Worm (Caenorhabditis elegans) whole organism, early embryonic: ENCODE measurements around the gene cept-1.

Experiments
- ama-1 ChIP-seq: fragments of 150-350 bp; optimal IDR thresholded peaks from 2 replicates; lab custom pipeline; 2014
- scrt-1 ChIP-seq: fragments of 200-800 bp; sonication (Bioruptor generic); IDR thresholded peaks from 2 replicates; pipeline ENCODE4 v1.3.6; 2022; ENCODE audit warnings: missing genetic modification characterization, missing compliant biosample characterization

DNA sequence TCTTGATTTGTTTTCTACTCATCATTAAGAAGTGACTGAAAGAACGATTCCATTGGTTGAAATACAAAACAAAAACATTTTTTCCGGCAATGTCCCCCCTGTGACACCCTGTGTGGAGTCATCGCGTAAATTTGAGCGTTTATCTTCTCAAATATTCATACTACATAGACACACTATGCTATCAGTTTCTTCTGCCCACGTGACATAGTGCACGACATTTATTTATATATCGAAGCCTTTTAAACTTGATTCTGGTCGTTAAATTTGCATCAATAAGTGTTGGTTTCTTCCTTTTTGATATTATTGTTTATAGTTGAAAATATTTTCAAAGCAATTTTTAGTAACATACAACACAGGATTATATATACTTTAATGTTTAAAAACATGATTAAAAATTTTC, 2.9 kb upstream of the cept-1 start:
- TF ChIP-seq scrt-1 (GFP tag; lab: Robert Waterston, UW) (no peak), ama-1 (no peak)
